Worm (Caenorhabditis elegans): ENCODE results near the gene F01D5.6.

DNA sequence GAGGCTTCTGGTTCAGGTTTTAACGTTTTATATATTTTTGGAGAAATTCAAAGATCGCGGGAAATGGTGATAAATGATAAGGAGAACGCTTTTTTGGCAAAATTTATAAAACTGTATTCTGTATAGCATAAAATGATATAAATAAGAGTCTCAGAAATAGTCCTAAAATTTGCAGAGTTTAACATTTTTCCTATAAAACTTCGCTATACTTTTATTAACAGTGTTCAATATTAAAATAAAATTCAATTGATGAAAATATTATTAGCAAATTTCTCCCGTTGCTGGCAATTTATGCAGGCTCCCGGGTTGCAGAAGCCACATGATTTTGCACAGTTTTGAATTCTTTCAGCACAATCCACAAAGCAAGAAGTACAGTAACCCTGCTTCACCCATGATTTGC is 7.3 kb upstream of the F01D5.6 start, which contains the start of gene F01D5.2:
- TF ChIP-seq jun-1 (tag; optimal IDR thresholded peaks at IDR 0.05) (no peak), saeg-2 (GFP tag; IDR thresholded peaks at IDR 0.05) (no peak), hmg-1.1 (GFP tag; IDR thresholded peaks at IDR 0.05) (no peak), nhr-237 (tag; optimal IDR thresholded peaks at IDR 0.05) (no peak), pqm-1 (tag; optimal IDR thresholded peaks at IDR 0.05) (no peak), pha-4 (GFP tag; IDR thresholded peaks at IDR 0.05) (no peak), pha-4 (tag; optimal IDR thresholded peaks at IDR 0.05) (no peak), nhr-6 (tag; optimal IDR thresholded peaks at IDR 0.05) (no peak), nhr-77 (tag; optimal IDR thresholded peaks at IDR 0.05) (no peak), fkh-10 (GFP tag; optimal IDR thresholded peaks at IDR 0.05) (no peak), hlh-30 (tag; optimal IDR thresholded peaks at IDR 0.05; ENCODE audit: insufficient read depth) (no peak), snpc-4 (tag; optimal IDR thresholded peaks at IDR 0.05) (no peak), lin-39 (tag; optimal IDR thresholded peaks at IDR 0.05) (no peak)

All from whole organism, L4 larva.